Fruit fly (Drosophila melanogaster): ENCODE results near the gene PolQ.

DNA sequence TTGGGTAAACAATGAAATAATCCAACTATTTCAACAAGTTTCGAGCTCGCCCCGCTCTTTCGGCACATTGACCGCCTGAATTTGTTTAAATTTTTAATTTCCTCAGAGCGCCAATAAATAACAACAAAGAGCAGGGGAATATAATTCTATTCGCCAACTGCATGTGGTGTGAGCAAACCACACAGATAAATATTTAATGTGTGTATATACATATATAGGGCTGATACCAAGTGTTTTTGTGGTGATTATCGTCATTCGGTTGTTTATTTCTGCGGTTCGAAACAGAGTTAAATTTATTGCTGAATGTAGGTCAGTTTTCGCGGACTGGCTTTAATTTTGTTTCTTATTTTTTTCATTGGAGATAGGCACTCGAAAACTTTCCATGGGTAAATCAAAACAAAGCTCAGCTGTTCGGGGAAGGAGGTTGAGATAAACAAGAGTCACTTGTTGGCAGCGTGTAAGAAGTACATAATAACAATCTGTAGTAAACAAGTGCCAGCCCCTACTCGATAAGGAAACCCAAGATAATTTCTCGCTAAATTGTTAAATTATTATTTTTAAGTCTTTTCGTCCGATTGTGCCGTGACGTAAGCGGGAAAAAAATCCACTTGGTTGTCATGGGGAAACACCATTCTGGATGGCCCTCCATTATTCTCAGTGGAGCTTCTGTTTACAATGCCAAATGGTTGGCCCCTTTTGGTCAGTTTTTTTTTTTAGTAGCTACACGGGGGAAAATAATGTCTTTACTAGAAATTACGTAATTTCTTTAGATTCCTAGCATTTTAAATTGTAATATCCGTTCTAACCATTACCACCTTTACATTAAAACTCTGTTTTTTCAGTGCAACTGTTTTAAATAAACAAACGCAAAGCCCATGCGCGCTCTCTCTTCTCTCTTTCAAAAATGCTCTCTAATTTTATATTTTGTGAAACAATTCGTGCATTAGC lies 5.8 kb upstream of the PolQ start:
- peak; percentile 25 for TF ChIP-seq CG7368 (GFP tag; optimal IDR thresholded peaks at IDR 0.05)
- TF ChIP-seq fkh (GFP tag; optimal IDR thresholded peaks at IDR 0.05): peak; percentile 65
- TF ChIP-seq fd85E (GFP tag; optimal IDR thresholded peaks at IDR 0.05): no peak
- TF ChIP-seq Hr4 (GFP tag; optimal IDR thresholded peaks at IDR 0.05): peak; percentile 67
- TF ChIP-seq CG11902 (GFP tag; optimal IDR thresholded peaks at IDR 0.05): no peak
- peak; percentile 10 for TF ChIP-seq CG6808 (GFP tag; optimal IDR thresholded peaks at IDR 0.05)
- no peak for TF ChIP-seq dac (GFP tag; optimal IDR thresholded peaks at IDR 0.05)
- no peak for TF ChIP-seq CG3032 (tag; optimal IDR thresholded peaks at IDR 0.05)
- peak; percentile 50 for TF ChIP-seq OdsH (GFP tag; optimal IDR thresholded peaks at IDR 0.05)
- peak; percentile 6 for TF ChIP-seq Sox14 (GFP tag; optimal IDR thresholded peaks at IDR 0.05)
- peak; percentile 87 for TF ChIP-seq Eip78C (GFP tag)
- peak; percentile 38 for TF ChIP-seq Smox (GFP tag; optimal IDR thresholded peaks at IDR 0.05)
- TF ChIP-seq Gug (GFP tag; IDR thresholded peaks at IDR 0.05): peak; percentile 53
- peak; percentile 34 for TF ChIP-seq Hr39 (GFP tag; optimal IDR thresholded peaks at IDR 0.05)

Measured in whole organism, prepupa.